Worm (Caenorhabditis elegans): Measurements from ENCODE around the gene Y57E12B.4.

ce11 chrV:6989626-6990138 is 42.3 kb upstream of the Y57E12B.4 start, which contains the start of gene nhr-140:
- TF ChIP-seq ama-1 (optimal IDR thresholded peaks at IDR 0.05) (no peak), sea-1 (GFP tag; conservative IDR thresholded peaks at IDR 0.05) (no peak), scrt-1 (GFP tag; IDR thresholded peaks at IDR 0.05) (no peak), hnd-1 (tag; optimal IDR thresholded peaks at IDR 0.05) (no peak), tbx-11 (GFP tag; IDR thresholded peaks at IDR 0.05) (no peak), pes-1 (GFP tag; IDR thresholded peaks at IDR 0.05) (no peak), F13C5.2 (tag; optimal IDR thresholded peaks at IDR 0.05) (no peak), aly-1 (tag; optimal IDR thresholded peaks at IDR 0.05) (no peak), flt-1 (GFP tag; IDR thresholded peaks at IDR 0.05) (no peak), ets-7 (tag; optimal IDR thresholded peaks at IDR 0.05) (no peak), hmbx-1 (tag; optimal IDR thresholded peaks at IDR 0.05) (no peak)
